Fruit fly (Drosophila melanogaster) S2 (cell line): ENCODE results near the gene CG17666.

Experiments used
- CG8478 ChIP-seq: fragments of >200 bp; optimal IDR thresholded peaks from 2 replicates; lab custom pipeline; 2018
- CTCF ChIP-seq, 2 experiments: fragments of >200 bp; optimal IDR thresholded peaks; 2 replicates each; lab custom pipeline; 2018

DNA sequence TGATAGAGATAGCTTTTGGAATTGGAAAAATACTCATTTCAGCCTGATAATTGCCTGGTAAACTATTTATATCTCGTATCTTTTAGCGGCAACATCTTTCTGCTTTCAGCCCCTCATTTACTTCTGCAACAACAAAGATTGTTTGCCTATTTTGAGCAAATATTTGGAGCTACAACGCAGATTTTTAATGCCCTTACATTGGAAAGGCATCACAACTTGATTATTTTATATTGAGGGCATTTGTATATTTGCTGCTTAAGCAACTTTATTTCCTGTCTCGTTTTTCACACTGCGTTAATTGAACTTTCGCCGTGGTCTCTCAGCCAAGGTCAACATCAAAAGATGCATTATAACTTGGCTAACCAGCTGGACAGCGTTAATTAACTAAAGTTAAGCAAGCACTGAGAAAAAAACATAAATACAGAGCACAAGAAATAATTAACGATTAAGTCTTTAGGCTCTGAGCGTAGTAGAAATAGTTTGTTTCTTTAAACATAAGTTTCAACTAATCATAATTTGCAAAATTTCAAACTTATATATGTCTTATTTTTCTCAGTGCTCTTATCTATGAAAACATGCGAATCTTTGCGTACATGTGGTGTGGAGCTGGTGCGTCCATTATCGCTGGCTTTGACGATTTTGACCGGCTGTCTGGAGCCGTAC is 50.3 kb downstream of the CG17666 start:
- TF ChIP-seq CG8478 (lab: Kevin White, UChicago) (no peak), CTCF (optimal IDR thresholded peaks at IDR 0.05; lab: Kevin White, UChicago) (no peak)
